Worm (Caenorhabditis elegans): ENCODE data around the gene T27E7.1.

ce11 chrIV:14506995-14507394 lies 12.6 kb upstream of the T27E7.1 start:
- TF ChIP-seq dao-5 (tag; optimal IDR thresholded peaks at IDR 0.05) (no peak), him-1 (tag; optimal IDR thresholded peaks at IDR 0.05) (no peak)

Data from whole organism, L4/young adult.